Fruit fly (Drosophila melanogaster) whole organism, prepupa: ENCODE data around the gene CG32147.

Experiments used
- CG11762 ChIP-seq: fragments of 200-800 bp; sonication (Bioruptor generic); optimal IDR thresholded peaks from 3 replicates; lab custom pipeline; 2016; ENCODE audit warnings: missing biosample characterization, missing genetic modification characterization; ENCODE audit not compliant: insufficient read depth
- ss ChIP-seq, 2 experiments: fragments of 200-800 bp; sonication (Bioruptor generic); optimal IDR thresholded peaks; 2 replicates in 1 of 2; 3 replicates in 1 of 2; lab custom pipeline; 2017 to 2018; ENCODE audit warnings: mild to moderate bottlenecking in 2 of 2, missing biosample characterization in 2 of 2, missing genetic modification characterization in 2 of 2, moderate library complexity in 1 of 2
- svp ChIP-seq: fragments of 200-800 bp; sonication (Bioruptor generic); peaks from one replicate; lab custom pipeline; 2016; ENCODE audit warnings: missing biosample characterization, missing genetic modification characterization

dm6 chr3L:15102669-15103309 lies 41.1 kb downstream of the CG32147 start:
- TF ChIP-seq ss (GFP tag; optimal IDR thresholded peaks at IDR 0.05; lab: Kevin White, UChicago): peak; percentile 38 to 56
- TF ChIP-seq svp (GFP tag; lab: Kevin White, UChicago): peak; percentile 46
- TF ChIP-seq CG11762 (GFP tag; lab: Kevin White, UChicago): no peak
